Worm (Caenorhabditis elegans) whole organism, L4 larva: ENCODE results near the gene R11G11.16.

Experiments
- fkh-10 ChIP-seq: fragments of 150-350 bp; optimal IDR thresholded peaks from 2 replicates; lab custom pipeline; 2014; ENCODE audit warnings: missing biosample characterization, missing genetic modification reagents, missing genetic modification characterization
- lin-38 ChIP-seq: fragments of 200-800 bp; sonication (Bioruptor generic); IDR thresholded peaks from 2 replicates; pipeline ENCODE4 v1.3.6; 2022; ENCODE audit warnings: missing genetic modification reagents, missing genetic modification characterization, missing compliant biosample characterization
- nhr-11 ChIP-seq: fragments of 150-350 bp; optimal IDR thresholded peaks from 2 replicates; lab custom pipeline; 2014; ENCODE audit warnings: missing biosample characterization, missing genetic modification characterization
- nhr-28 ChIP-seq: fragments of 150-350 bp; optimal IDR thresholded peaks from 2 replicates; lab custom pipeline; 2014; ENCODE audit warnings: missing biosample characterization, missing genetic modification characterization

- TF ChIP-seq nhr-28 (tag; lab: Kevin White, UChicago) (no peak), nhr-11 (tag; lab: Kevin White, UChicago) (no peak), fkh-10 (no peak), lin-38 (GFP tag; lab: Robert Waterston, UW) (no peak)
These were observed 43.2 kb upstream of the R11G11.16 start, which contains the start of gene sri-72 for ce11 chrV:568105-568504.
